Worm (Caenorhabditis elegans): ENCODE results near the gene ule-2.

- TF ChIP-seq cebp-1 (GFP tag; IDR thresholded peaks at IDR 0.05) (no peak), cebp-1 (tag; optimal IDR thresholded peaks at IDR 0.05) (peak; percentile 20), gei-17 (GFP tag; optimal IDR thresholded peaks at IDR 0.05) (no peak), K11D2.4 (GFP tag; IDR thresholded peaks at IDR 0.05) (no peak), unc-130 (GFP tag; optimal IDR thresholded peaks at IDR 0.05) (no peak), hsf-1 (GFP tag; IDR thresholded peaks at IDR 0.05) (no peak), nhr-27 (tag; optimal IDR thresholded peaks at IDR 0.05) (peak; percentile 26), unc-62 (GFP tag; optimal IDR thresholded peaks at IDR 0.05) (peak; percentile 31), ceh-100 (GFP tag; IDR thresholded peaks at IDR 0.05) (no peak), F37B4.10 (GFP tag; IDR thresholded peaks at IDR 0.05) (no peak), him-1 (tag; optimal IDR thresholded peaks at IDR 0.05) (no peak), dpl-1 (GFP tag; optimal IDR thresholded peaks at IDR 0.05) (no peak), mes-4 (tag; optimal IDR thresholded peaks at IDR 0.05) (no peak)
Observed at ce11 chrIV:14612547-14613329, 22.2 kb upstream of the ule-2 start.

Measured in whole organism, young adult.